Fruit fly (Drosophila melanogaster) whole organism, embryonic: ENCODE results near the gene CG10467.

Experiments
- Atf-2 ChIP-seq: fragments of 200-800 bp; sonication (Bioruptor generic); optimal IDR thresholded peaks from 2 replicates; lab custom pipeline; 2016; ENCODE audit warnings: missing biosample characterization, missing genetic modification characterization
- CG10321 ChIP-seq: fragments of 200-800 bp; sonication (Bioruptor generic); IDR thresholded peaks from 2 replicates; pipeline ENCODE4 v1.3.6; 2022; ENCODE audit warnings: missing biosample characterization, missing genetic modification characterization
- CG11560 ChIP-seq: fragments of 200-800 bp; sonication (Bioruptor generic); IDR thresholded peaks from 3 replicates; pipeline ENCODE4 v1.3.6; 2022; ENCODE audit warnings: missing biosample characterization, missing genetic modification characterization
- CG14860 ChIP-seq: fragments of 200-800 bp; sonication (Bioruptor generic); IDR thresholded peaks from 3 replicates; pipeline ENCODE4 v1.3.6; 2022; ENCODE audit warnings: missing biosample characterization, missing genetic modification characterization; ENCODE audit not compliant: partially characterized antibody
- CG15601 ChIP-seq: fragments of 200-800 bp; sonication (Bioruptor generic); optimal IDR thresholded peaks from 3 replicates; lab custom pipeline; 2019; ENCODE audit warnings: missing biosample characterization, mild to moderate bottlenecking, missing genetic modification characterization, moderate library complexity
- CG17802 ChIP-seq: fragments of 200-800 bp; sonication (Bioruptor generic); optimal IDR thresholded peaks from 2 replicates; lab custom pipeline; 2018; ENCODE audit warnings: missing biosample characterization, mild to moderate bottlenecking, missing genetic modification characterization, moderate library complexity
- CG2202 ChIP-seq: fragments of 200-800 bp; sonication (Bioruptor generic); optimal IDR thresholded peaks from 2 replicates; lab custom pipeline; 2018; ENCODE audit warnings: missing biosample characterization, mild to moderate bottlenecking, missing genetic modification characterization
- CG2875 ChIP-seq: fragments of 200-800 bp; sonication (Bioruptor generic); optimal IDR thresholded peaks from 2 replicates; lab custom pipeline; 2017; ENCODE audit warnings: missing biosample characterization, mild to moderate bottlenecking, missing genetic modification characterization, missing genetic modification reagents
- CG30403 ChIP-seq: fragments of 200-800 bp; sonication (Bioruptor generic); optimal IDR thresholded peaks from 3 replicates; lab custom pipeline; 2016; ENCODE audit warnings: missing biosample characterization, missing genetic modification characterization
- CG32767 ChIP-seq: fragments of 200-800 bp; sonication (Bioruptor generic); IDR thresholded peaks from 2 replicates; pipeline ENCODE4 v1.3.6; 2022; ENCODE audit warnings: missing biosample characterization, missing genetic modification characterization
- CG33213 ChIP-seq: fragments of 200-800 bp; sonication (Bioruptor generic); optimal IDR thresholded peaks from 3 replicates; lab custom pipeline; 2016; ENCODE audit warnings: missing biosample characterization, missing genetic modification characterization
- CG33557 ChIP-seq: fragments of 200-800 bp; sonication (Bioruptor generic); optimal IDR thresholded peaks from 2 replicates; lab custom pipeline; 2019; ENCODE audit warnings: missing biosample characterization, mild to moderate bottlenecking, missing genetic modification characterization, moderate library complexity
- CG3726 ChIP-seq: fragments of 200-800 bp; sonication (Bioruptor generic); IDR thresholded peaks from 3 replicates; pipeline ENCODE4, ENCODE4 v1.3.6; 2022; ENCODE audit warnings: missing biosample characterization, missing genetic modification characterization
- CG4820 ChIP-seq: fragments of 200-800 bp; sonication (Bioruptor generic); optimal IDR thresholded peaks from 3 replicates; lab custom pipeline; 2016; ENCODE audit warnings: missing biosample characterization, missing genetic modification characterization
- CG6272 ChIP-seq: fragments of 200-800 bp; sonication (Bioruptor generic); IDR thresholded peaks from 2 replicates; pipeline ENCODE4 v1.3.6; 2022; ENCODE audit warnings: missing biosample characterization, missing genetic modification characterization
- CG7271 ChIP-seq: fragments of 200-800 bp; sonication (Bioruptor generic); optimal IDR thresholded peaks from 2 replicates; lab custom pipeline; 2018; ENCODE audit warnings: missing biosample characterization, mild to moderate bottlenecking, missing genetic modification characterization, moderate library complexity
- CG8290 ChIP-seq, 3 experiments: fragments of 200-800 bp; sonication (Bioruptor generic); optimal IDR thresholded peaks; 2 replicates each; lab custom pipeline; 2016 to 2019; ENCODE audit warnings: missing biosample characterization in 3 of 3, missing genetic modification characterization in 3 of 3, mild to moderate bottlenecking in 2 of 3, moderate library complexity in 1 of 3
- CG8388 ChIP-seq: fragments of 200-800 bp; sonication (Bioruptor generic); optimal IDR thresholded peaks from 2 replicates; lab custom pipeline; 2019; ENCODE audit warnings: missing biosample characterization, mild to moderate bottlenecking, missing genetic modification characterization, moderate library complexity
- CG8478 ChIP-seq: fragments of >200 bp; optimal IDR thresholded peaks from 2 replicates; lab custom pipeline; 2018
- CG9876 ChIP-seq: fragments of 200-800 bp; sonication (Bioruptor generic); optimal IDR thresholded peaks from 2 replicates; lab custom pipeline; 2016; ENCODE audit warnings: missing biosample characterization, missing genetic modification characterization
- CTCF ChIP-seq: fragments of 200-800 bp; sonication (Bioruptor generic); optimal IDR thresholded peaks from 2 replicates; lab custom pipeline; 2017; ENCODE audit warnings: missing biosample characterization, mild to moderate bottlenecking, missing genetic modification characterization, moderate library complexity
- CoRest ChIP-seq: fragments of 200-800 bp; sonication (Bioruptor generic); optimal IDR thresholded peaks from 3 replicates; lab custom pipeline; 2018; ENCODE audit warnings: missing biosample characterization, mild to moderate bottlenecking, missing genetic modification characterization, moderate library complexity
- Dfd ChIP-seq, 2 experiments: fragments of >200 bp; optimal IDR thresholded peaks; 2 replicates each; lab custom pipeline; 2017; ENCODE audit warnings: missing biosample characterization in 2 of 2, missing genetic modification characterization in 2 of 2
- Dp ChIP-seq: fragments of 200-800 bp; sonication (Bioruptor generic); optimal IDR thresholded peaks from 2 replicates; lab custom pipeline; 2018; ENCODE audit warnings: missing biosample characterization, mild to moderate bottlenecking, missing genetic modification characterization, moderate library complexity
- Dref ChIP-seq: fragments of 200-800 bp; sonication (Bioruptor generic); IDR thresholded peaks from 2 replicates; pipeline ENCODE4 v1.3.6; 2022; ENCODE audit warnings: missing biosample characterization, missing genetic modification characterization
- Fer1 ChIP-seq: fragments of 200-800 bp; sonication (Bioruptor generic); optimal IDR thresholded peaks from 2 replicates; lab custom pipeline; 2017; ENCODE audit warnings: missing biosample characterization, mild to moderate bottlenecking, missing genetic modification characterization
- Gug ChIP-seq: fragments of 200-800 bp; sonication (Bioruptor generic); IDR thresholded peaks from 4 replicates; pipeline ENCODE4 v1.3.6; 2022; ENCODE audit warnings: missing biosample characterization, missing genetic modification characterization
- Lpt ChIP-seq: fragments of >200 bp; optimal IDR thresholded peaks from 2 replicates; lab custom pipeline; 2018; ENCODE audit warnings: missing biosample characterization, missing genetic modification characterization
- Neu2 ChIP-seq: fragments of 200-800 bp; sonication (Bioruptor generic); optimal IDR thresholded peaks from 3 replicates; lab custom pipeline; 2016; ENCODE audit warnings: missing biosample characterization, missing genetic modification characterization, borderline replicate concordance
- Nf-YB ChIP-seq: fragments of 200-800 bp; sonication (Bioruptor generic); optimal IDR thresholded peaks from 3 replicates; lab custom pipeline; 2019; ENCODE audit warnings: missing biosample characterization, mild to moderate bottlenecking, missing genetic modification characterization, moderate library complexity
- NfI ChIP-seq: fragments of 200-800 bp; sonication (Bioruptor generic); optimal IDR thresholded peaks from 3 replicates; lab custom pipeline; 2018; ENCODE audit warnings: missing biosample characterization, mild to moderate bottlenecking, missing genetic modification characterization, moderate library complexity
- Rfx ChIP-seq: fragments of 200-800 bp; sonication (Bioruptor generic); IDR thresholded peaks from 2 replicates; pipeline ENCODE4 v1.3.6; 2022; ENCODE audit warnings: missing biosample characterization, missing genetic modification characterization
- Trl ChIP-seq, 3 experiments: fragments of >200 bp in 2 of 3; fragments of 200-800 bp in 1 of 3; sonication (Bioruptor generic) in 1 of 3; optimal IDR thresholded peaks; 2 replicates in 1 of 3; 3 replicates in 2 of 3; lab custom pipeline; 2016 to 2017; ENCODE audit warnings: missing biosample characterization in 1 of 3, missing genetic modification characterization in 1 of 3
- ash1 ChIP-seq: fragments of 200-800 bp; sonication (Bioruptor generic); optimal IDR thresholded peaks from 2 replicates; lab custom pipeline; 2018; ENCODE audit warnings: missing biosample characterization, mild to moderate bottlenecking, missing genetic modification characterization
- crp ChIP-seq, 2 experiments: fragments of 200-800 bp; sonication (Bioruptor generic); optimal IDR thresholded peaks; 2 replicates in 1 of 2; 3 replicates in 1 of 2; lab custom pipeline; 2017; ENCODE audit warnings: missing biosample characterization in 2 of 2, missing genetic modification characterization in 2 of 2, mild to moderate bottlenecking in 1 of 2, moderate library complexity in 1 of 2
- dati ChIP-seq: fragments of 200-800 bp; sonication (Bioruptor generic); IDR thresholded peaks from 2 replicates; pipeline ENCODE4 v1.3.6; 2022; ENCODE audit warnings: missing biosample characterization, missing genetic modification characterization
- fd3F ChIP-seq: fragments of 200-800 bp; sonication (Bioruptor generic); optimal IDR thresholded peaks from 2 replicates; lab custom pipeline; 2018; ENCODE audit warnings: missing biosample characterization, mild to moderate bottlenecking, missing genetic modification characterization, moderate library complexity
- gcm ChIP-seq: fragments of 200-800 bp; sonication (Bioruptor generic); optimal IDR thresholded peaks from 2 replicates; lab custom pipeline; 2019; ENCODE audit warnings: missing biosample characterization, mild to moderate bottlenecking, missing genetic modification characterization, moderate library complexity
- inv ChIP-seq: fragments of 200-800 bp; sonication (Bioruptor generic); IDR thresholded peaks from 2 replicates; pipeline ENCODE4 v1.3.6; 2022; ENCODE audit warnings: missing biosample characterization, missing genetic modification characterization; ENCODE audit not compliant: partially characterized antibody
- jing ChIP-seq: fragments of 200-800 bp; sonication (Bioruptor generic); optimal IDR thresholded peaks from 2 replicates; lab custom pipeline; 2018; ENCODE audit warnings: missing biosample characterization, mild to moderate bottlenecking, missing genetic modification characterization
- nmo ChIP-seq: fragments of 200-800 bp; sonication (Bioruptor generic); optimal IDR thresholded peaks from 2 replicates; lab custom pipeline; 2018; ENCODE audit warnings: missing biosample characterization, mild to moderate bottlenecking, missing genetic modification characterization, moderate library complexity
- nom ChIP-seq: fragments of 200-800 bp; sonication (Bioruptor generic); optimal IDR thresholded peaks from 2 replicates; lab custom pipeline; 2017; ENCODE audit warnings: missing biosample characterization, missing genetic modification characterization, mild to moderate bottlenecking, moderate library complexity, missing genetic modification reagents
- onecut ChIP-seq: fragments of 200-800 bp; sonication (Bioruptor generic); IDR thresholded peaks from 2 replicates; pipeline ENCODE4 v1.3.6; 2022; ENCODE audit warnings: missing biosample characterization, missing genetic modification characterization
- otp ChIP-seq: fragments of 200-800 bp; sonication (Bioruptor generic); IDR thresholded peaks from 3 replicates; pipeline ENCODE4, ENCODE4 v1.3.6; 2022; ENCODE audit warnings: missing biosample characterization, missing genetic modification characterization
- repo ChIP-seq: fragments of 200-800 bp; sonication (Bioruptor generic); optimal IDR thresholded peaks from 2 replicates; lab custom pipeline; 2016; ENCODE audit warnings: missing biosample characterization, missing genetic modification characterization
- run ChIP-seq: fragments of 200-800 bp; sonication (Bioruptor generic); optimal IDR thresholded peaks from 3 replicates; lab custom pipeline; 2018; ENCODE audit warnings: missing biosample characterization, mild to moderate bottlenecking, missing genetic modification characterization
- sens-2 ChIP-seq: fragments of 200-800 bp; sonication (Bioruptor generic); IDR thresholded peaks from 2 replicates; pipeline ENCODE4 v1.3.6; 2022; ENCODE audit warnings: missing biosample characterization, missing genetic modification characterization
- trh ChIP-seq: fragments of 200-800 bp; sonication (Bioruptor generic); optimal IDR thresholded peaks from 2 replicates; lab custom pipeline; 2016; ENCODE audit warnings: missing biosample characterization, missing genetic modification characterization
- unpg ChIP-seq: fragments of 200-800 bp; sonication (Bioruptor generic); optimal IDR thresholded peaks from 3 replicates; lab custom pipeline; 2018; ENCODE audit warnings: missing biosample characterization, mild to moderate bottlenecking, missing genetic modification characterization, moderate library complexity
- wor ChIP-seq: fragments of 200-800 bp; sonication (Bioruptor generic); IDR thresholded peaks from 2 replicates; pipeline ENCODE4 v1.3.6; 2022; ENCODE audit warnings: missing biosample characterization, missing genetic modification characterization
- yki ChIP-seq: fragments of >200 bp; optimal IDR thresholded peaks from 3 replicates; lab custom pipeline; 2018
- z ChIP-seq: fragments of 200-800 bp; sonication (Bioruptor generic); IDR thresholded peaks from 3 replicates; pipeline ENCODE4 v1.3.6; 2022; ENCODE audit warnings: missing biosample characterization, missing genetic modification characterization

The CG10467 gene

DNA sequence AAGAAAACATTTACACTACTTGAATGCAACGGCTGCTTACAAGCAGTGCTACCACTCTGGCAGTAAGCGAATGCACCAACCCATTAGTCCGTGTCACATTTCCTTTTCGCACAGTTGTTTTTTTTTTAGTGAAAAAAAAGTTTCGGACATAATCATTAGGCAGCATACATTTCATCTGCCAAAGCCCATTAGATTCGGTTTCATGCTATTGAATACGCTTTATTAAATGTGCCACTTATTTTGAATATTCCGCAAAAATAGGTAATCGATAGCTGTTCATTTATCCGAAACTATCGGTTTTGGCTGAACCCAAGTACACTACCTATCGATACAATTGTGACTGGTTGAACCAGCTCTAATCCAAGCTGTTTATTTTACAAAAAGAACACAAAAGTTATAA is 39.7 kb downstream of the CG10467 start, which contains the start of gene tant (continued):
- TF ChIP-seq CG14860 (GFP tag; lab: Robert Waterston, UW) (peak; percentile 86), CG7271 (no peak), CG17802 (tag; lab: Kevin White, UChicago) (no peak), CG2875 (GFP tag; lab: Kevin White, UChicago) (no peak), Dref (peak; percentile 84), CG3726 (GFP tag; lab: Robert Waterston, UW) (no peak), gcm (GFP tag; lab: Kevin White, UChicago) (no peak), Nf-YB (peak; percentile 87), CG11560 (peak; percentile 40; the same call in 2 of the 3 replicates), nom (no peak), trh (GFP tag; lab: Kevin White, UChicago) (no peak), fd3F (GFP tag; lab: Kevin White, UChicago) (no peak), CG2202 (tag; lab: Kevin White, UChicago) (no peak), z (GFP tag; lab: Robert Waterston, UW) (no peak), CG8478 (peak; percentile 96), Gug (GFP tag; lab: Robert Waterston, UW) (no peak), sens-2 (GFP tag; lab: Robert Waterston, UW) (no peak), NfI (GFP tag; lab: Kevin White, UChicago) (no peak), CG4820 (GFP tag; lab: Kevin White, UChicago) (no peak), Rfx (GFP tag; lab: Robert Waterston, UW) (peak; percentile 40; the same call in 1 of the 2 replicates), Neu2 (no peak), CG33557 (GFP tag; lab: Kevin White, UChicago) (no peak), Trl (optimal IDR thresholded peaks at IDR 0.05; lab: Kevin White, UChicago) (no peak), Trl (GFP tag; optimal IDR thresholded peaks at IDR 0.05; lab: Kevin White, UChicago) (no peak), CG10321 (GFP tag; lab: Robert Waterston, UW) (no peak), CG6272 (GFP tag; lab: Robert Waterston, UW) (no peak), crp (GFP tag; optimal IDR thresholded peaks at IDR 0.05; lab: Kevin White, UChicago) (peak in 1 of 2 experiments; percentile 41), ash1 (GFP tag; lab: Kevin White, UChicago) (no peak), otp (GFP tag; lab: Robert Waterston, UW) (no peak), run (tag; lab: Kevin White, UChicago) (no peak), unpg (GFP tag; lab: Kevin White, UChicago) (no peak), CG32767 (no peak), wor (GFP tag; lab: Robert Waterston, UW) (no peak), dati (GFP tag; lab: Robert Waterston, UW) (no peak), CG15601 (tag; lab: Kevin White, UChicago) (peak; percentile 17), CG30403 (peak; percentile 6), CG8388 (no peak), onecut (GFP tag; lab: Robert Waterston, UW) (no peak), CG8290 (GFP tag; optimal IDR thresholded peaks at IDR 0.05; lab: Kevin White, UChicago) (peak; percentile 36), CG8290 (tag; optimal IDR thresholded peaks at IDR 0.05; lab: Kevin White, UChicago) (no peak), Dfd (GFP tag; optimal IDR thresholded peaks at IDR 0.05; lab: Kevin White, UChicago) (no peak), Lpt (GFP tag; lab: Kevin White, UChicago) (no peak), CTCF (GFP tag; lab: Kevin White, UChicago) (peak; percentile 68), CoRest (tag; lab: Kevin White, UChicago) (peak; percentile 66), CG33213 (peak; percentile 64), yki (lab: Kevin White, UChicago) (peak; percentile 55), Fer1 (no peak), Dp (GFP tag; lab: Kevin White, UChicago) (peak; percentile 73), Atf-2 (GFP tag; lab: Kevin White, UChicago) (no peak), repo (GFP tag; lab: Kevin White, UChicago) (no peak), jing (GFP tag; lab: Kevin White, UChicago) (no peak), nmo (GFP tag; lab: Kevin White, UChicago) (peak; percentile 77), inv (GFP tag; lab: Robert Waterston, UW) (peak; percentile 92), CG9876 (GFP tag; lab: Kevin White, UChicago) (peak; percentile 36)
